Worm (Caenorhabditis elegans) whole organism, L4/young adult: ENCODE results near the gene flp-28.

ENCODE experiments used
- W03F9.2 ChIP-seq: fragments of 150-350 bp; optimal IDR thresholded peaks from 2 replicates; lab custom pipeline; 2014; ENCODE audit warnings: missing biosample characterization, missing genetic modification characterization
- dao-5 ChIP-seq: sonication (generic microtip); optimal IDR thresholded peaks from 2 replicates; lab custom pipeline; 2016; ENCODE audit warnings: missing genotype, missing genetic modification characterization, moderate library complexity, missing compliant biosample characterization
- him-1 ChIP-seq: sonication (generic microtip); optimal IDR thresholded peaks from 2 replicates; lab custom pipeline; 2016; ENCODE audit warnings: missing genotype, missing genetic modification reagents, missing genetic modification characterization, missing compliant biosample characterization

- no peak for TF ChIP-seq W03F9.2 (tag; lab: Kevin White, UChicago)
- no peak for TF ChIP-seq him-1
- no peak for TF ChIP-seq dao-5 (tag; lab: Kevin White, UChicago)
These were observed 9.1 kb downstream of the flp-28 start for ce11 chrX:10078637-10079036.
